Worm (Caenorhabditis elegans): ENCODE results near the gene flp-4.

flp-4 gene

DNA sequence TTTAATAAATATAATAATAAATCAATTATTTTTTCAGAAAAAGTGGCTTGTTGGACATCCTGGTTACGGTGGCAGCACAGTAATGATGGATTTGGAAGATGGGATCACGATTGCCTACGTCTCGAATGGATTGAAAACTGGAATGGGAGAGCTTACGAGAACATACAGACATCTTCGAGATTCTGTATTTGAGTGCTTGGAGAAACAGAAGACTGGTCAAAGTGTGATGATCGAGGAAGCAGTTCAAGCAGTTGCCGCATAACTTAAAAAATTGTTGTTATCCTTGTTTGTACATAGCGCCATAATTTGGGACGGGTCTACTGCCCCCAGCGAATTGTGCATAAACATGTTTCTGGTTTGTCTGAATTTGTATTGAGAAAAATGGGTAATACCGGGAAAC is 49.8 kb downstream of the flp-4 start:
- TF ChIP-seq alr-1 (tag; optimal IDR thresholded peaks at IDR 0.05) (no peak), crh-2 (tag; optimal IDR thresholded peaks at IDR 0.05) (no peak), nhr-12 (tag; optimal IDR thresholded peaks at IDR 0.05) (no peak), nhr-23 (tag; optimal IDR thresholded peaks at IDR 0.05) (no peak), unc-55 (GFP tag; optimal IDR thresholded peaks at IDR 0.05) (no peak), unc-62 (GFP tag; optimal IDR thresholded peaks at IDR 0.05) (no peak), lsy-2 (tag; optimal IDR thresholded peaks at IDR 0.05) (no peak), Y55F3AM.14 (GFP tag; optimal IDR thresholded peaks at IDR 0.05) (no peak), C34F6.9 (tag; optimal IDR thresholded peaks at IDR 0.05) (no peak), R02D3.7 (tag; optimal IDR thresholded peaks at IDR 0.05) (no peak), mab-5 (tag; optimal IDR thresholded peaks at IDR 0.05) (no peak), nhr-21 (tag; optimal IDR thresholded peaks at IDR 0.05) (no peak), unc-39 (tag; optimal IDR thresholded peaks at IDR 0.05) (no peak), mbf-1 (tag; optimal IDR thresholded peaks at IDR 0.05) (no peak), blmp-1 (tag; optimal IDR thresholded peaks at IDR 0.05; ENCODE audit: insufficient read depth) (no peak)

DNA sequence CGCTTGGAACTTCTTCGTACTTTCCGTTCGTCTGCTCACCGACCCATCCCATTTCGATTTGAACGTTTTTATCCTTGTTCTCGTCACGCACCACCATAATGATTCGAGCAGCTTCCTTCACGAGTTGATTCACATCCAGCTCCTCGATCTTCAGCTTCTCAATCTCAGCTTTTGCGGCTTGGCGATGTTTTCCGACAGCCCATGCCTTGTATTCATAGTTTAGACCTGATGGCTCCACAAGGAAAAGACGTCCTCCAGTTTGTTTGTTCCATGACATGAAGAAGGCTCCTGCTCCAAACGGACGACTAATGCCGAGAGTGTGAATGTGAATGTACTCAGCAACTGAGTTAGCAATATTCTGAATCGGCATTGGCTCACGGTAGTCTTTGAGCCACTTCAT is 50.4 kb downstream of the flp-4 start:
- no peak for TF ChIP-seq unc-55 (GFP tag; optimal IDR thresholded peaks at IDR 0.05)
- TF ChIP-seq lsy-2 (tag; optimal IDR thresholded peaks at IDR 0.05), result no peak
- no peak for TF ChIP-seq Y55F3AM.14 (GFP tag; optimal IDR thresholded peaks at IDR 0.05)
- no peak for TF ChIP-seq nhr-6 (tag; optimal IDR thresholded peaks at IDR 0.05)
- TF ChIP-seq gmeb-1 (tag; optimal IDR thresholded peaks at IDR 0.05), result no peak
- TF ChIP-seq aly-2 (tag; optimal IDR thresholded peaks at IDR 0.05), result no peak
- no peak for TF ChIP-seq skn-1 (tag; optimal IDR thresholded peaks at IDR 0.05)
- no peak for TF ChIP-seq ama-1 (optimal IDR thresholded peaks at IDR 0.05)
- TF ChIP-seq snpc-4 (tag; optimal IDR thresholded peaks at IDR 0.05), result no peak
- TF ChIP-seq elt-3 (tag; optimal IDR thresholded peaks at IDR 0.05), result no peak
- no peak for TF ChIP-seq nhr-77 (tag; optimal IDR thresholded peaks at IDR 0.05)
- TF ChIP-seq lin-11 (tag; optimal IDR thresholded peaks at IDR 0.05), result no peak

DNA sequence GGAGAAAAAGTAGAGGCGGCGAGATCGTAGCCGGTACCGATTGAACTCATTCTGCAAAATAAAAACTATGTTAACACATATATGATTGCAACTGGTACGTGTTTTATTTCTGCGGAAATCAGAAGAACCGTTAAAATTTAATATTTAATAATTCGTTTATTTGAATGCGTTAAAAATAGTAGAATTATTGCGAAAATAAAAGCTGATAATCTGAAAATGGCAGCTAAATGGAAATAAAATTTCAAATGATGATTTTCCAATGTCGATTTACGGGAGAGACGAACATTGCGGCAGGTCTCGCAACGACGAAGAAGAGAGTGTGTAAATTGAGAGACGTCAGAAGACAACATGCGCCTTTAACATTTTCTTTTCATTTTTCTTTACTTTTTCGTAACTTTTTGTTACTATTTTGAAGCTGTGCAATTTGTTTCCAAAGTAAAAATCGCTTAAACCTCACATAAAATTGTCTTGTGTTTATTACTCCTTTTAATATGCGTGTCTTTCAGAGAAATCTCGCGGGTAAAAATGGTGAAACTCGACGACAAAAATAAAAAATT is 51.2 kb downstream of the flp-4 start, which contains the start of the genes pas-7 and puf-12:
pas-7 (minus strand) TSS at position 51 of the 557 bp plus-strand sequence.
puf-12 (plus strand) TSS at position 507 of the 557 bp plus-strand sequence.
- TF ChIP-seq lsy-2 (tag; optimal IDR thresholded peaks at IDR 0.05), result peak in 1 of 2 experiments; percentile 77
- no peak for TF ChIP-seq mbf-1 (tag; optimal IDR thresholded peaks at IDR 0.05)
- peak; percentile 5 for TF ChIP-seq R02D3.7 (tag; optimal IDR thresholded peaks at IDR 0.05)
- peak; percentile 63 for TF ChIP-seq skn-1 (tag; optimal IDR thresholded peaks at IDR 0.05)
- peak; percentile 59 for TF ChIP-seq nhr-129 (tag; optimal IDR thresholded peaks at IDR 0.05)
- no peak for TF ChIP-seq nhr-77 (tag; optimal IDR thresholded peaks at IDR 0.05)
- TF ChIP-seq unc-55 (GFP tag; optimal IDR thresholded peaks at IDR 0.05), result peak; percentile 67
- TF ChIP-seq sma-3 (GFP tag; optimal IDR thresholded peaks at IDR 0.05), result no peak
- TF ChIP-seq C34F6.9 (tag; optimal IDR thresholded peaks at IDR 0.05), result peak; percentile 65

DNA sequence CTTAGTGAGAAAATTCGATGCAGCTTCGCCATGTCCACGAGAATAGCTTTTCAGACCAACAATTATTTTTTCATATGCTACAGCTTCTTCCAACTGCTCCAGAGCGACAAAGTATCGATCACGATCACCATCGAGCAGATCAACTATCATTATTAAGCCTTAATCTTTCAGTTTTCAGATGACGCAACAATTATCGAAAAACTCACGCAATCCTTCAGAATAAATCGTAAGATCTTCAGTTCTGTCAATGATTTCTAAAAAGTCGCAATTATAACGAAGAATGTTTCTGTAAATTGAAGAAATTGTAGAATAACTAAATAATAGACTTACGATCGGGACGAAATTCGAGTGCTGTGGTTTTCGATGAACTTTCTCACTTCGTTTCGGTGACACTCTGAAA is 54.5 kb downstream of the flp-4 start:
- TF ChIP-seq peb-1 (tag; optimal IDR thresholded peaks at IDR 0.05) (no peak), sma-3 (GFP tag; optimal IDR thresholded peaks at IDR 0.05) (no peak), unc-39 (tag; optimal IDR thresholded peaks at IDR 0.05) (no peak), zag-1 (tag; optimal IDR thresholded peaks at IDR 0.05) (no peak), sem-4 (tag; optimal IDR thresholded peaks at IDR 0.05) (no peak), F13H6.1 (tag; optimal IDR thresholded peaks at IDR 0.05) (no peak), ceh-16 (tag; optimal IDR thresholded peaks at IDR 0.05) (no peak), nhr-23 (tag; optimal IDR thresholded peaks at IDR 0.05) (no peak), nhr-6 (tag; optimal IDR thresholded peaks at IDR 0.05) (no peak), Y55F3AM.14 (GFP tag; optimal IDR thresholded peaks at IDR 0.05) (no peak), lin-11 (tag; optimal IDR thresholded peaks at IDR 0.05) (no peak), nhr-12 (tag; optimal IDR thresholded peaks at IDR 0.05) (no peak), blmp-1 (tag; optimal IDR thresholded peaks at IDR 0.05; ENCODE audit: insufficient read depth) (no peak), lsy-2 (tag; optimal IDR thresholded peaks at IDR 0.05) (no peak), aly-2 (tag; optimal IDR thresholded peaks at IDR 0.05) (no peak), crh-2 (tag; optimal IDR thresholded peaks at IDR 0.05) (no peak), lin-39 (tag; optimal IDR thresholded peaks at IDR 0.05) (no peak), mab-5 (tag; optimal IDR thresholded peaks at IDR 0.05) (no peak)

All from whole organism, L2 larva.